Fruit fly (Drosophila melanogaster) whole organism, embryonic: ENCODE measurements around the gene Grip128.
A peak's percentile ranks its signal among the peaks of the same experiment; 100 is the strongest.

Source experiments
- CG10959 ChIP-seq: fragments of 200-800 bp; sonication (Bioruptor generic); IDR thresholded peaks from 2 replicates; pipeline ENCODE4 v1.3.6; 2022; ENCODE audit warnings: missing biosample characterization, missing genetic modification characterization
- CG12071 ChIP-seq: fragments of 200-800 bp; sonication (Bioruptor generic); optimal IDR thresholded peaks from 3 replicates; lab custom pipeline; 2018; ENCODE audit warnings: missing biosample characterization, mild to moderate bottlenecking, missing genetic modification characterization
- CG12219 ChIP-seq: fragments of 200-800 bp; sonication (Bioruptor generic); optimal IDR thresholded peaks from 3 replicates; lab custom pipeline; 2018; ENCODE audit warnings: missing biosample characterization, mild to moderate bottlenecking, missing genetic modification characterization
- CG13287 ChIP-seq: fragments of 200-800 bp; sonication (Bioruptor generic); IDR thresholded peaks from 2 replicates; pipeline ENCODE4 v1.3.6; 2022; ENCODE audit warnings: missing biosample characterization, missing genetic modification characterization; ENCODE audit not compliant: partially characterized antibody
- CG13894 ChIP-seq: fragments of 200-800 bp; sonication (Bioruptor generic); optimal IDR thresholded peaks from 3 replicates; lab custom pipeline; 2018; ENCODE audit warnings: missing biosample characterization, mild to moderate bottlenecking, missing genetic modification characterization, moderate library complexity
- CG17359 ChIP-seq: fragments of 200-800 bp; sonication (Bioruptor generic); optimal IDR thresholded peaks from 3 replicates; lab custom pipeline; 2018; ENCODE audit warnings: missing biosample characterization, mild to moderate bottlenecking, missing genetic modification characterization, moderate library complexity
- CG18599 ChIP-seq: fragments of 200-800 bp; sonication (Bioruptor generic); optimal IDR thresholded peaks from 3 replicates; lab custom pipeline; 2017; ENCODE audit warnings: missing biosample characterization, missing genetic modification characterization, mild to moderate bottlenecking, moderate library complexity, missing genetic modification reagents
- CG18619 ChIP-seq: fragments of 200-800 bp; sonication (Bioruptor generic); optimal IDR thresholded peaks from 3 replicates; lab custom pipeline; 2017; ENCODE audit warnings: missing biosample characterization, mild to moderate bottlenecking, missing genetic modification characterization
- CG2889 ChIP-seq: fragments of 200-800 bp; sonication (Bioruptor generic); IDR thresholded peaks from 3 replicates; pipeline ENCODE4 v1.3.6; 2022; ENCODE audit warnings: missing biosample characterization, missing genetic modification characterization
- CG32772 ChIP-seq: fragments of 200-800 bp; sonication (Bioruptor generic); IDR thresholded peaks from 2 replicates; pipeline ENCODE4 v1.3.6; 2022; ENCODE audit warnings: missing biosample characterization, missing genetic modification characterization
- CG33557 ChIP-seq: fragments of 200-800 bp; sonication (Bioruptor generic); optimal IDR thresholded peaks from 2 replicates; lab custom pipeline; 2019; ENCODE audit warnings: missing biosample characterization, mild to moderate bottlenecking, missing genetic modification characterization, moderate library complexity
- CG3407 ChIP-seq: fragments of 200-800 bp; sonication (Bioruptor generic); optimal IDR thresholded peaks from 2 replicates; lab custom pipeline; 2018; ENCODE audit warnings: missing biosample characterization, mild to moderate bottlenecking, missing genetic modification characterization
- CG6272 ChIP-seq: fragments of 200-800 bp; sonication (Bioruptor generic); IDR thresholded peaks from 2 replicates; pipeline ENCODE4 v1.3.6; 2022; ENCODE audit warnings: missing biosample characterization, missing genetic modification characterization
- CG6689 ChIP-seq: fragments of 200-800 bp; sonication (Bioruptor generic); IDR thresholded peaks from 2 replicates; pipeline ENCODE4 v1.3.6; 2022; ENCODE audit warnings: missing biosample characterization, missing genetic modification characterization
- CG7745 ChIP-seq: fragments of 200-800 bp; sonication (Bioruptor generic); optimal IDR thresholded peaks from 2 replicates; lab custom pipeline; 2018; ENCODE audit warnings: missing biosample characterization, mild to moderate bottlenecking, missing genetic modification characterization, moderate library complexity
- CG9437 ChIP-seq: fragments of 200-800 bp; sonication (Bioruptor generic); optimal IDR thresholded peaks from 2 replicates; lab custom pipeline; 2018; ENCODE audit warnings: missing biosample characterization, mild to moderate bottlenecking, missing genetic modification characterization
- CG9727 ChIP-seq: fragments of 200-800 bp; sonication (Bioruptor generic); optimal IDR thresholded peaks from 3 replicates; lab custom pipeline; 2017; ENCODE audit warnings: missing biosample characterization, mild to moderate bottlenecking, missing genetic modification characterization
- CrebB ChIP-seq: fragments of 200-800 bp; sonication (Bioruptor generic); optimal IDR thresholded peaks from 3 replicates; lab custom pipeline; 2018; ENCODE audit warnings: missing biosample characterization, mild to moderate bottlenecking, missing genetic modification characterization
- D ChIP-seq, 2 experiments: fragments of 200-800 bp in 1 of 2; fragments of >200 bp in 1 of 2; sonication (Bioruptor generic) in 1 of 2; optimal IDR thresholded peaks; 2 replicates in 1 of 2; 3 replicates in 1 of 2; lab custom pipeline; 2017; ENCODE audit warnings: mild to moderate bottlenecking in 1 of 2, missing biosample characterization in 1 of 2, missing genetic modification characterization in 1 of 2, missing genetic modification reagents in 1 of 2
- Dad ChIP-seq: fragments of 200-800 bp; sonication (Bioruptor generic); optimal IDR thresholded peaks from 3 replicates; lab custom pipeline; 2016; ENCODE audit warnings: missing biosample characterization, missing genetic modification characterization
- Deaf1 ChIP-seq: fragments of 200-800 bp; optimal IDR thresholded peaks from 3 replicates; lab custom pipeline; 2019; ENCODE audit warnings: missing biosample characterization, mild to moderate bottlenecking, missing genetic modification characterization, moderate library complexity
- Jarid2 ChIP-seq: fragments of 200-800 bp; sonication (Bioruptor generic); optimal IDR thresholded peaks from 3 replicates; lab custom pipeline; 2017; ENCODE audit warnings: mild to moderate bottlenecking, missing biosample characterization, missing genetic modification reagents, missing genetic modification characterization
- Mrtf ChIP-seq: fragments of 200-800 bp; sonication (Bioruptor generic); IDR thresholded peaks from 3 replicates; pipeline ENCODE4 v1.3.6; 2022; ENCODE audit warnings: missing biosample characterization, missing genetic modification characterization
- Poxn ChIP-seq: fragments of 200-800 bp; sonication (Bioruptor generic); IDR thresholded peaks from 2 replicates; pipeline ENCODE4 v1.3.6; 2022; ENCODE audit warnings: missing biosample characterization, missing genetic modification characterization
- Sry-δ ChIP-seq: fragments of 200-800 bp; sonication (Bioruptor generic); optimal IDR thresholded peaks from 2 replicates; lab custom pipeline; 2016; ENCODE audit warnings: missing biosample characterization, missing genetic modification characterization
- Taf1 ChIP-seq: fragments of 200-800 bp; sonication (Bioruptor generic); IDR thresholded peaks from 2 replicates; pipeline ENCODE4 v1.3.6; 2022; ENCODE audit warnings: missing biosample characterization, missing genetic modification characterization
- abd-A ChIP-seq: fragments of 200-800 bp; sonication (Bioruptor generic); optimal IDR thresholded peaks from 3 replicates; lab custom pipeline; 2019; ENCODE audit warnings: missing biosample characterization, mild to moderate bottlenecking, missing genetic modification characterization, moderate library complexity
- bcd ChIP-seq: fragments of 200-800 bp; sonication (Bioruptor generic); optimal IDR thresholded peaks from 2 replicates; lab custom pipeline; 2017; ENCODE audit warnings: missing biosample characterization, mild to moderate bottlenecking, missing genetic modification characterization
- cg ChIP-seq: fragments of 200-800 bp; sonication (Bioruptor generic); optimal IDR thresholded peaks from 3 replicates; lab custom pipeline; 2019; ENCODE audit warnings: missing biosample characterization, mild to moderate bottlenecking, missing genetic modification characterization, moderate library complexity
- crol ChIP-seq: fragments of 200-800 bp; sonication (Bioruptor generic); IDR thresholded peaks from 2 replicates; pipeline ENCODE4 v1.3.6; 2022; ENCODE audit warnings: missing biosample characterization, missing genetic modification characterization
- crp ChIP-seq, 2 experiments: fragments of 200-800 bp; sonication (Bioruptor generic); optimal IDR thresholded peaks; 2 replicates in 1 of 2; 3 replicates in 1 of 2; lab custom pipeline; 2017; ENCODE audit warnings: missing biosample characterization in 2 of 2, missing genetic modification characterization in 2 of 2, mild to moderate bottlenecking in 1 of 2, moderate library complexity in 1 of 2
- dm ChIP-seq: fragments of 200-800 bp; sonication (Bioruptor generic); optimal IDR thresholded peaks from 3 replicates; lab custom pipeline; 2016; ENCODE audit warnings: missing biosample characterization, missing genetic modification characterization
- fru ChIP-seq: fragments of >200 bp; optimal IDR thresholded peaks from 2 replicates; lab custom pipeline; 2017
- gem ChIP-seq: fragments of 200-800 bp; sonication (Bioruptor generic); optimal IDR thresholded peaks from 2 replicates; lab custom pipeline; 2019; ENCODE audit warnings: missing biosample characterization, mild to moderate bottlenecking, missing genetic modification characterization, moderate library complexity
- jing ChIP-seq: fragments of 200-800 bp; sonication (Bioruptor generic); optimal IDR thresholded peaks from 2 replicates; lab custom pipeline; 2018; ENCODE audit warnings: missing biosample characterization, mild to moderate bottlenecking, missing genetic modification characterization
- ken ChIP-seq: fragments of 200-800 bp; sonication (Bioruptor generic); IDR thresholded peaks from 3 replicates; pipeline ENCODE4 v1.3.6; 2022; ENCODE audit warnings: missing biosample characterization, missing genetic modification characterization
- lbe ChIP-seq: fragments of 200-800 bp; sonication (Bioruptor generic); optimal IDR thresholded peaks from 2 replicates; lab custom pipeline; 2016; ENCODE audit warnings: missing biosample characterization, mild to moderate bottlenecking, missing genetic modification characterization
- lilli ChIP-seq: fragments of 200-800 bp; sonication (Bioruptor generic); optimal IDR thresholded peaks from 3 replicates; lab custom pipeline; 2016; ENCODE audit warnings: missing biosample characterization, missing genetic modification characterization
- mld ChIP-seq: fragments of 200-800 bp; sonication (Bioruptor generic); IDR thresholded peaks from 3 replicates; pipeline ENCODE4 v1.3.6; 2022; ENCODE audit warnings: missing biosample characterization, missing genetic modification characterization; ENCODE audit not compliant: partially characterized antibody
- pum ChIP-seq: fragments of 200-800 bp; sonication (Bioruptor generic); optimal IDR thresholded peaks from 2 replicates; lab custom pipeline; 2016; ENCODE audit warnings: missing biosample characterization, missing genetic modification characterization
- run ChIP-seq: fragments of 200-800 bp; sonication (Bioruptor generic); optimal IDR thresholded peaks from 3 replicates; lab custom pipeline; 2018; ENCODE audit warnings: missing biosample characterization, mild to moderate bottlenecking, missing genetic modification characterization
- sc ChIP-seq, 3 experiments: fragments of >200 bp in 2 of 3; fragments of 200-800 bp in 1 of 3; sonication (Bioruptor generic) in 1 of 3; optimal IDR thresholded peaks; 2 replicates in 2 of 3; 3 replicates in 1 of 3; lab custom pipeline; 2017; ENCODE audit warnings: mild to moderate bottlenecking in 1 of 3, missing biosample characterization in 1 of 3, missing genetic modification characterization in 1 of 3, missing genetic modification reagents in 1 of 3
- sens-2 ChIP-seq: fragments of 200-800 bp; sonication (Bioruptor generic); IDR thresholded peaks from 2 replicates; pipeline ENCODE4 v1.3.6; 2022; ENCODE audit warnings: missing biosample characterization, missing genetic modification characterization
- vnd ChIP-seq: fragments of 200-800 bp; sonication (Bioruptor generic); IDR thresholded peaks from 3 replicates; pipeline ENCODE4 v1.3.6; 2022; ENCODE audit warnings: missing biosample characterization, missing genetic modification characterization; ENCODE audit not compliant: partially characterized antibody
- yki ChIP-seq: fragments of >200 bp; optimal IDR thresholded peaks from 3 replicates; lab custom pipeline; 2018

Gene Grip128

DNA sequence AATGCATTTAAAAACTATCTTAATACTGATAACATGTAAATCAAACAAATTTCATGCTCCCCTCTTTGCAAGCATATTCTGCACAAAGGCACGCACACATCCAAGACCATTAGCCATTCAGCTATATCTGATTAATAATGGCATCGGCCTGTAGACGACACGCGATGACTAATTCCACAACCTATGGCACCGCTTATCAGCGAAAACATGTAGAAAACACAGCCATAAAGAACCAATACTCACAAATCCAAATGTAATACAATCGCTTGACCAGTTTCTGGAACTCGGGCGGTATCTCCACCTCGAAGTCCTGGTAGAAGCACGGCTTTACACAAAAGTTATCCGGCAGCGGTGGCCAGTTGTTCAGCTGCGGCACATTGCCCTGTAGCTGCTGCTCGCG lies 23.8 kb downstream of the Grip128 start:
- no peak for TF ChIP-seq CG17359 (tag; lab: Kevin White, UChicago)
- TF ChIP-seq, all 482 proteins: peak for 0

DNA sequence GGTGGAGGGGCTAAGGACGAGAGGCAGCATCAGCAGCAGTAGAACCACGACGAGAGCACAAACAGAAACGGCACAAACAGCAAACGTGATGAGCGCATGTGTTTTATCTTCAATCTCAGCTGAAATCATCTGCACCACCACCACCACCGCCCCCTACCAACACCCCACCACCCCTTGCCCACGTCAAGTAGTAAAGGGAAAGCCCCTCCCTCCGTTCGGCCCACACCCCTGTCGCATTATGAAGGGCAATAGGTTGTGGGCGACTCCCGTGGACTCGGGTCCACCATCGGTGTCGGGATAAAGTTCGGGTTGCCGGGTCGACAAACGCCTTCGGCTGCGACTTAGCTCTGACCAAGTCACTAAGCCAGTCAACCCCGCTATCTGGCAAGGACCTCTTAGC lies 28.4 kb downstream of the Grip128 start:
- TF ChIP-seq CG10959 (GFP tag; lab: Robert Waterston, UW) (no peak), sc (optimal IDR thresholded peaks at IDR 0.05; lab: Kevin White, UChicago) (no peak), sc (GFP tag; optimal IDR thresholded peaks at IDR 0.05; lab: Kevin White, UChicago) (no peak), CrebB (tag; lab: Kevin White, UChicago) (no peak), Mrtf (GFP tag; lab: Robert Waterston, UW) (no peak), CG32772 (GFP tag; lab: Robert Waterston, UW) (no peak), Poxn (GFP tag; lab: Robert Waterston, UW) (no peak), CG7745 (no peak), Jarid2 (GFP tag; lab: Kevin White, UChicago) (no peak), Taf1 (GFP tag; lab: Robert Waterston, UW) (no peak), CG3407 (GFP tag; lab: Kevin White, UChicago) (no peak), CG2889 (GFP tag; lab: Robert Waterston, UW) (no peak), pum (GFP tag; lab: Kevin White, UChicago) (no peak), CG33557 (GFP tag; lab: Kevin White, UChicago) (no peak), lilli (GFP tag; lab: Kevin White, UChicago) (no peak), CG13894 (tag; lab: Kevin White, UChicago) (peak; percentile 48), CG9727 (no peak), CG13287 (GFP tag; lab: Robert Waterston, UW) (no peak), CG9437 (GFP tag; lab: Kevin White, UChicago) (no peak), fru (lab: Kevin White, UChicago) (no peak), sens-2 (no peak), Sry-δ (GFP tag; lab: Kevin White, UChicago) (no peak), D (optimal IDR thresholded peaks at IDR 0.05; lab: Kevin White, UChicago) (no peak), D (GFP tag; optimal IDR thresholded peaks at IDR 0.05; lab: Kevin White, UChicago) (no peak), yki (lab: Kevin White, UChicago) (no peak), gem (tag; lab: Kevin White, UChicago) (no peak), cg (peak; percentile 16), Deaf1 (tag; lab: Kevin White, UChicago) (peak; percentile 92), Dad (GFP tag; lab: Kevin White, UChicago) (no peak), CG6689 (GFP tag; lab: Robert Waterston, UW) (no peak), CG12219 (no peak), lbe (GFP tag; lab: Kevin White, UChicago) (no peak), crp (GFP tag; optimal IDR thresholded peaks at IDR 0.05; lab: Kevin White, UChicago) (no peak), CG12071 (GFP tag; lab: Kevin White, UChicago) (peak; percentile 25), bcd (GFP tag; lab: Kevin White, UChicago) (no peak), jing (GFP tag; lab: Kevin White, UChicago) (no peak), vnd (GFP tag; lab: Robert Waterston, UW) (no peak), abd-A (peak; percentile 90), CG18619 (no peak), run (tag; lab: Kevin White, UChicago) (no peak), mld (GFP tag; lab: Robert Waterston, UW) (no peak), CG18599 (GFP tag; lab: Kevin White, UChicago) (no peak), crol (peak; percentile 89), ken (no peak), dm (GFP tag; lab: Kevin White, UChicago) (no peak), CG6272 (GFP tag; lab: Robert Waterston, UW) (no peak)
